Worm (Caenorhabditis elegans) whole organism, L2 larva: ENCODE data around the gene F28H7.3.
A peak's percentile ranks its signal among the peaks of the same experiment; 100 is the strongest.

Source experiments
- C34F6.9 ChIP-seq: fragments of 150-350 bp; optimal IDR thresholded peaks from 2 replicates; lab custom pipeline; 2014; ENCODE audit warnings: missing biosample characterization, missing genetic modification characterization
- F13H6.1 ChIP-seq: sonication (generic microtip); optimal IDR thresholded peaks from 2 replicates; lab custom pipeline; 2016; ENCODE audit warnings: missing genetic modification characterization, missing compliant biosample characterization
- R02D3.7 ChIP-seq: fragments of 150-350 bp; optimal IDR thresholded peaks from 2 replicates; lab custom pipeline; 2014; ENCODE audit warnings: missing biosample characterization, missing genetic modification characterization
- Y55F3AM.14 ChIP-seq: fragments of 200-800 bp; sonication (Bioruptor generic); optimal IDR thresholded peaks from 2 replicates; lab custom pipeline; 2018; ENCODE audit warnings: mild to moderate bottlenecking, missing genetic modification characterization, missing compliant biosample characterization
- ZK546.5 ChIP-seq: sonication (generic microtip); optimal IDR thresholded peaks from 2 replicates; lab custom pipeline; 2017; ENCODE audit warnings: missing biosample characterization, missing genetic modification characterization
- alr-1 ChIP-seq: fragments of 150-350 bp; optimal IDR thresholded peaks from 2 replicates; lab custom pipeline; 2014; ENCODE audit warnings: missing biosample characterization, missing genetic modification characterization
- aly-2 ChIP-seq: fragments of 150-350 bp; optimal IDR thresholded peaks from 2 replicates; lab custom pipeline; 2014; ENCODE audit warnings: missing biosample characterization, missing genetic modification characterization
- ama-1 ChIP-seq: fragments of 150-350 bp; optimal IDR thresholded peaks from 2 replicates; lab custom pipeline; 2018; ENCODE audit warnings: inconsistent platforms
- blmp-1 ChIP-seq: sonication (generic microtip); optimal IDR thresholded peaks from 2 replicates; lab custom pipeline; 2017; ENCODE audit warnings: missing genetic modification characterization, mild to moderate bottlenecking, missing compliant biosample characterization, antibody characterized with exemption, moderate library complexity; ENCODE audit not compliant: insufficient read depth
- ceh-16 ChIP-seq: fragments of 150-350 bp; optimal IDR thresholded peaks from 2 replicates; lab custom pipeline; 2014; ENCODE audit warnings: missing biosample characterization, missing genetic modification characterization
- crh-2 ChIP-seq: sonication (generic microtip); optimal IDR thresholded peaks from 2 replicates; lab custom pipeline; 2017; ENCODE audit warnings: missing biosample characterization, missing genetic modification characterization
- elt-1 ChIP-seq: fragments of 150-350 bp; optimal IDR thresholded peaks from 2 replicates; lab custom pipeline; 2014; ENCODE audit warnings: missing biosample characterization, missing genetic modification characterization
- elt-3 ChIP-seq: sonication (generic microtip); optimal IDR thresholded peaks from 2 replicates; lab custom pipeline; 2017; ENCODE audit warnings: missing biosample characterization, missing genetic modification characterization
- fos-1 ChIP-seq: fragments of 150-350 bp; optimal IDR thresholded peaks from 2 replicates; lab custom pipeline; 2014; ENCODE audit warnings: missing biosample characterization, missing genetic modification characterization
- lin-11 ChIP-seq: fragments of 150-350 bp; sonication (generic microtip); optimal IDR thresholded peaks from 2 replicates; lab custom pipeline; 2014; ENCODE audit warnings: missing biosample characterization, missing genetic modification characterization, inconsistent platforms, mixed read lengths
- lin-39 ChIP-seq: fragments of 150-350 bp; optimal IDR thresholded peaks from 2 replicates; lab custom pipeline; 2014; ENCODE audit warnings: missing biosample characterization, missing genetic modification reagents, missing genetic modification characterization
- lsy-2 ChIP-seq, 2 experiments: fragments of 150-350 bp in 1 of 2; sonication (generic microtip) in 1 of 2; optimal IDR thresholded peaks; 2 replicates each; lab custom pipeline; 2014 to 2017; ENCODE audit warnings: missing biosample characterization in 2 of 2, missing genetic modification characterization in 2 of 2
- mbf-1 ChIP-seq: sonication (generic microtip); optimal IDR thresholded peaks from 2 replicates; lab custom pipeline; 2017; ENCODE audit warnings: missing biosample characterization, missing genetic modification characterization
- mdl-1 ChIP-seq, 2 experiments: fragments of 150-350 bp in 1 of 2; sonication (generic microtip) in 1 of 2; optimal IDR thresholded peaks; 2 replicates each; lab custom pipeline; 2017; ENCODE audit warnings: missing biosample characterization in 2 of 2, missing genetic modification characterization in 2 of 2
- nhr-10 ChIP-seq: sonication (generic microtip); optimal IDR thresholded peaks from 2 replicates; lab custom pipeline; 2017; ENCODE audit warnings: missing biosample characterization, missing genetic modification characterization
- nhr-11 ChIP-seq: fragments of 150-350 bp; optimal IDR thresholded peaks from 2 replicates; lab custom pipeline; 2014; ENCODE audit warnings: missing biosample characterization, missing genetic modification characterization
- nhr-12 ChIP-seq: fragments of 150-350 bp; optimal IDR thresholded peaks from 2 replicates; lab custom pipeline; 2014; ENCODE audit warnings: missing biosample characterization, missing genetic modification characterization
- nhr-129 ChIP-seq: fragments of 150-350 bp; optimal IDR thresholded peaks from 2 replicates; lab custom pipeline; 2014; ENCODE audit warnings: missing biosample characterization, missing genetic modification characterization
- nhr-21 ChIP-seq: fragments of 150-350 bp; optimal IDR thresholded peaks from 2 replicates; lab custom pipeline; 2014; ENCODE audit warnings: missing biosample characterization, missing genetic modification characterization
- nhr-23 ChIP-seq: fragments of 150-350 bp; optimal IDR thresholded peaks from 2 replicates; lab custom pipeline; 2014; ENCODE audit warnings: missing biosample characterization, missing genetic modification reagents, missing genetic modification characterization
- nhr-25 ChIP-seq: fragments of 150-350 bp; sonication (generic microtip); optimal IDR thresholded peaks from 3 replicates; lab custom pipeline; 2014; ENCODE audit warnings: missing biosample characterization, missing genetic modification characterization
- nhr-6 ChIP-seq: fragments of 150-350 bp; optimal IDR thresholded peaks from 2 replicates; lab custom pipeline; 2014; ENCODE audit warnings: missing biosample characterization, missing genetic modification characterization
- nhr-77 ChIP-seq: fragments of 150-350 bp; optimal IDR thresholded peaks from 2 replicates; lab custom pipeline; 2014; ENCODE audit warnings: missing biosample characterization, missing genetic modification characterization
- peb-1 ChIP-seq: fragments of 150-350 bp; optimal IDR thresholded peaks from 2 replicates; lab custom pipeline; 2014; ENCODE audit warnings: missing biosample characterization, missing genetic modification characterization
- sem-4 ChIP-seq: fragments of 150-350 bp; optimal IDR thresholded peaks from 2 replicates; lab custom pipeline; 2014; ENCODE audit warnings: missing biosample characterization, missing genetic modification reagents, missing genetic modification characterization
- skn-1 ChIP-seq: sonication (generic microtip); optimal IDR thresholded peaks from 2 replicates; lab custom pipeline; 2017; ENCODE audit warnings: missing biosample characterization, missing genetic modification characterization
- sma-3 ChIP-seq: sonication (generic microtip); optimal IDR thresholded peaks from 2 replicates; lab custom pipeline; 2016; ENCODE audit warnings: missing genetic modification reagents, missing genetic modification characterization, missing compliant biosample characterization
- sma-9 ChIP-seq, 2 experiments: fragments of 150-350 bp in 1 of 2; sonication (generic microtip) in 1 of 2; optimal IDR thresholded peaks; 2 replicates each; lab custom pipeline; 2014 to 2016; ENCODE audit warnings: missing genetic modification characterization in 2 of 2, mild to moderate bottlenecking in 1 of 2, missing biosample characterization in 1 of 2, missing compliant biosample characterization in 1 of 2, missing genetic modification reagents in 1 of 2, moderate library complexity in 1 of 2
- unc-39 ChIP-seq: fragments of 150-350 bp; optimal IDR thresholded peaks from 2 replicates; lab custom pipeline; 2014; ENCODE audit warnings: missing biosample characterization, missing genetic modification characterization
- unc-55 ChIP-seq: fragments of 150-350 bp; sonication (generic microtip); optimal IDR thresholded peaks from 3 replicates; lab custom pipeline; 2014; ENCODE audit warnings: missing biosample characterization, missing genetic modification reagents, missing genetic modification characterization
- unc-62 ChIP-seq: fragments of 150-350 bp; optimal IDR thresholded peaks from 2 replicates; lab custom pipeline; 2014; ENCODE audit warnings: missing biosample characterization, missing genetic modification reagents, missing genetic modification characterization
- zag-1 ChIP-seq: fragments of 150-350 bp; optimal IDR thresholded peaks from 2 replicates; lab custom pipeline; 2014; ENCODE audit warnings: missing biosample characterization, missing genetic modification characterization
- ztf-11 ChIP-seq: sonication (generic microtip); optimal IDR thresholded peaks from 2 replicates; lab custom pipeline; 2017; ENCODE audit warnings: missing biosample characterization, missing genetic modification characterization

Gene F28H7.3

DNA sequence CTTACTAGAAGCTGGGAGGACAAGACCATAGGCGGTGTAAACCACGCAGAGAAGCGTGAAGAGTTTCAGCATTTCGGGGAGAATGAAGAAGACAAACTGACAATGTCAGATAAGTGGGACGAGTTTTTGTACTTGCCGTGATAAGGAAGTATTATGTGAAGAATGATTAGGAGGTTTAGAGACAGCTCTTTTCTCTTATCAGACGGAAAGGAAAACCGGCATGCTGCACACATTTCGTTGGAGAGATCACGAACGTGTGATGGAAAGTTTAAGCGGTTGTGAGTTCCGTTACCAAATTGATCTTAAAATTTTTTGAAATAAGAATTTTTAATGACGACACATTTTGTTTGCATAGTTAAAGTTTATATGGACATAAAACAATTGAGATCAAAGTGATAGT is at the start of gene F28H7.3:
Gene F28H7.3, minus strand, starts transcription at position 159 of the 400 bp plus-strand sequence.
- TF ChIP-seq crh-2 (peak; percentile 12), peb-1 (tag; lab: Kevin White, UChicago) (no peak), blmp-1 (tag; lab: Kevin White, UChicago) (no peak), C34F6.9 (tag; lab: Kevin White, UChicago) (no peak), lin-39 (tag; lab: Kevin White, UChicago) (no peak), mbf-1 (tag; lab: Kevin White, UChicago) (no peak), fos-1 (tag; lab: Kevin White, UChicago) (peak; percentile 71), sma-9 (GFP tag; optimal IDR thresholded peaks at IDR 0.05; lab: Kevin White, UChicago) (peak; percentile 64), sma-9 (tag; optimal IDR thresholded peaks at IDR 0.05; lab: Kevin White, UChicago) (no peak)

ce11 chrV:10798090-10798489 is 47.5 kb upstream of the F28H7.3 start, which contains the start of gene srh-184:
Gene srh-184 (minus strand): TSS chrV:10798190.
- no peak for TF ChIP-seq lin-11 (tag; lab: Kevin White, UChicago)
- TF ChIP-seq Y55F3AM.14 (GFP tag; lab: Kevin White, UChicago), result no peak
- no peak for TF ChIP-seq sma-3 (GFP tag; lab: Kevin White, UChicago)
- TF ChIP-seq mbf-1 (tag; lab: Kevin White, UChicago), result no peak
- no peak for TF ChIP-seq skn-1 (tag; lab: Kevin White, UChicago)
- no peak for TF ChIP-seq peb-1 (tag; lab: Kevin White, UChicago)
- no peak for TF ChIP-seq nhr-21 (tag; lab: Kevin White, UChicago)
- TF ChIP-seq nhr-10 (tag; lab: Kevin White, UChicago), result no peak
- TF ChIP-seq zag-1 (tag; lab: Kevin White, UChicago), result no peak
- TF ChIP-seq F13H6.1 (tag; lab: Kevin White, UChicago), result no peak
- TF ChIP-seq nhr-11 (tag; lab: Kevin White, UChicago), result no peak
- TF ChIP-seq sem-4 (tag; lab: Kevin White, UChicago), result no peak
- no peak for TF ChIP-seq ceh-16 (tag; lab: Kevin White, UChicago)
- no peak for TF ChIP-seq elt-1
- TF ChIP-seq unc-55 (GFP tag; lab: Kevin White, UChicago), result no peak
- no peak for TF ChIP-seq ztf-11
- TF ChIP-seq elt-3 (tag; lab: Kevin White, UChicago), result no peak
- TF ChIP-seq nhr-129, result no peak

ce11 chrV:10795494-10795893 is 44.9 kb upstream of the F28H7.3 start, which contains the start of gene D1054.19:
Gene D1054.19 (plus strand): TSS chrV:10795794.
- TF ChIP-seq unc-55 (GFP tag; lab: Kevin White, UChicago) (no peak), elt-1 (no peak), unc-62 (no peak), nhr-77 (tag; lab: Kevin White, UChicago) (no peak), ZK546.5 (tag; lab: Kevin White, UChicago) (no peak), nhr-12 (tag; lab: Kevin White, UChicago) (no peak), aly-2 (tag; lab: Kevin White, UChicago) (no peak), unc-39 (tag; lab: Kevin White, UChicago) (no peak), ama-1 (lab: Kevin White, UChicago) (no peak), nhr-6 (tag; lab: Kevin White, UChicago) (no peak), lsy-2 (tag; optimal IDR thresholded peaks at IDR 0.05; lab: Kevin White, UChicago) (no peak), crh-2 (no peak), nhr-11 (tag; lab: Kevin White, UChicago) (no peak), sma-9 (GFP tag; optimal IDR thresholded peaks at IDR 0.05; lab: Kevin White, UChicago) (no peak), sma-9 (tag; optimal IDR thresholded peaks at IDR 0.05; lab: Kevin White, UChicago) (no peak), sma-3 (GFP tag; lab: Kevin White, UChicago) (no peak)

DNA sequence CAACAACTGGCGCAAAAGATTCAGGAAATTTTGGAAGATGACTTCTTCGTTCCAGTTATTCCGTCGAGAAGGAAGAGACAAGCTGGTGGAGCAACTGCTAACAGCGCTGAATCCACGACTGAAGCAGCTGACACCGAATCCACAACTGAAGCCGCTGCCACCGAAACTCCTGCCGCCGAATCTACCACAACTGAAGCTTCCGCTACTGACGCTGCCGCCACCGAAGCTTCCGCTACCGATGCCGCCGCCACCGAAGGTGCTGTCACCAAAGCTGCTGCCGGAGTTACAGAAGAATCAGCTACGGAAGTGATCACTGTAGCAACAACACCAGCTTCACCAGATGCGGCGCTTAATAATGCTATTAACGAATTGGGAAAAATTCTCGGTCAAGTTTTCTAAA is 43.9 kb upstream of the F28H7.3 start:
- TF ChIP-seq R02D3.7 (tag; lab: Kevin White, UChicago), result no peak
- no peak for TF ChIP-seq lsy-2 (tag; optimal IDR thresholded peaks at IDR 0.05; lab: Kevin White, UChicago)
- no peak for TF ChIP-seq crh-2
- TF ChIP-seq ztf-11, result no peak
- TF ChIP-seq nhr-23 (tag; lab: Kevin White, UChicago), result no peak
- TF ChIP-seq alr-1, result no peak
- TF ChIP-seq unc-39 (tag; lab: Kevin White, UChicago), result no peak
- TF ChIP-seq nhr-25, result no peak
- no peak for TF ChIP-seq lin-39 (tag; lab: Kevin White, UChicago)
- no peak for TF ChIP-seq elt-1
- TF ChIP-seq mdl-1 (tag; optimal IDR thresholded peaks at IDR 0.05; lab: Kevin White, UChicago), result no peak
- no peak for TF ChIP-seq blmp-1 (tag; lab: Kevin White, UChicago)
- no peak for TF ChIP-seq nhr-21 (tag; lab: Kevin White, UChicago)
- no peak for TF ChIP-seq F13H6.1 (tag; lab: Kevin White, UChicago)
- TF ChIP-seq, all 48 proteins: peak for 0
